Worm (Caenorhabditis elegans): Measurements from ENCODE around the gene C47E12.12.

Gene C47E12.12

DNA sequence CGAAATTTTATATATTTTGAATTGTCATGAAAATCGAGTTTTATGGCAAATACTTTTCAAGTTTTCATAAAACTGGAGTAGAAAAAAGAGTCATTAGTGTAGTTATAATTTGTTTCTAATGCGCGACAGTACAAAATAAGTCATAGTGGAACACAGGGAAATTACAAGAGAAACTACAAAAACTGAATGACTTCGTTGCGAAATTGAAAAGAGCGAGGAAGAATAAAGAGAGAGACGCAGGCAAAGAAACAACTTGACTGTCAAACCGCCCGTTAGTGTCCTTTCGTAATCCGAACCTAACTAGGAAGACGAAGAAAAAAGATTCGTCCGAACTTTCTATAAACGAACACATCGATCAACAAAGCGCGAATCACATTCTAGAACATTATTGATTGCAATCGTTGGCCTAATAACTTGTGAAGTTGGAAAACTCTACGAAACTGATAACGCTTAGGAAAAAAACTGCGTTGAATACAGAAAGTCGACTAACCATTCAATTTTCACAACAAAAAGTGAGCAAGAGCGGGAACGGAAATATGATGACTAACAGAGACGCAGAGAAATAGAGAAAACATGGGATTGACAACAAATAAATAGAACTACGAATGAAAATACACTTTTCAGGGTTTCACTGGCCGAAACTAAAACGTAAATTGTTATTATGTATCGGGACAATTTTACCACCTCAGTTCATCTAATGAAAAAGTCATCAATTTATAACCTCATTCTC, 21.0 kb upstream of the C47E12.12 start:
- TF ChIP-seq ztf-11 (tag; optimal IDR thresholded peaks at IDR 0.05): no peak
- TF ChIP-seq ceh-16 (tag; optimal IDR thresholded peaks at IDR 0.05): no peak
- peak; percentile 31 for TF ChIP-seq elt-2 (tag; optimal IDR thresholded peaks at IDR 0.05)
- TF ChIP-seq ama-1 (optimal IDR thresholded peaks at IDR 0.05): peak; percentile 61
- no peak for TF ChIP-seq lsy-12 (tag; optimal IDR thresholded peaks at IDR 0.05)
- TF ChIP-seq lin-39 (tag; optimal IDR thresholded peaks at IDR 0.05): no peak
- peak; percentile 79 for TF ChIP-seq skn-1 (tag; optimal IDR thresholded peaks at IDR 0.05)
- TF ChIP-seq daf-12 (tag; optimal IDR thresholded peaks at IDR 0.05): no peak
- TF ChIP-seq pha-4 (tag; optimal IDR thresholded peaks at IDR 0.05): peak; percentile 67
- no peak for TF ChIP-seq lin-15B (tag; optimal IDR thresholded peaks at IDR 0.05)
- peak; percentile 20 for TF ChIP-seq hmg-11 (tag; optimal IDR thresholded peaks at IDR 0.05)

DNA sequence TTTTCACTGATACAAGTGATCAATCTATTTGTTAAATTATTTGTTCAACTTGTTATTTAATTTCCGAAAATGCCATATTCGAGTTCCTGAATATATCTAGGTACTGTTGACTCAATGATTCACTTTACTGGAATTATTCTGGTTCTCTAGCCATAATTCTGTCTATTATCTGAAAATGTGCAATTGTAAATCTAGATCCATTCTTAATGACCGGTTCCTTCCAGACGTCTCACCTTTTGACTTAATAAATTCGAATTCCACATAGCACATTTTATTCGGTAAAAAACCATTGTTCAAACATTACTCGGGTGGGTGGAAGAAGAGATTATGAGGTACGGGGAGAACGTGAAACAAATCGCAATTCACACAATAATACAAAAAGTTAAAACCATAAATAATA, 16.9 kb upstream of the C47E12.12 start:
- TF ChIP-seq elt-2 (tag; optimal IDR thresholded peaks at IDR 0.05): peak; percentile 2
- no peak for TF ChIP-seq nhr-77 (tag; optimal IDR thresholded peaks at IDR 0.05)
- no peak for TF ChIP-seq pha-4 (tag; optimal IDR thresholded peaks at IDR 0.05)
- TF ChIP-seq nhr-76 (tag; optimal IDR thresholded peaks at IDR 0.05): no peak
- peak; percentile 12 for TF ChIP-seq lsy-12 (tag; optimal IDR thresholded peaks at IDR 0.05)
- no peak for TF ChIP-seq zag-1 (tag; optimal IDR thresholded peaks at IDR 0.05)
- no peak for TF ChIP-seq elt-1 (tag; optimal IDR thresholded peaks at IDR 0.05)

DNA sequence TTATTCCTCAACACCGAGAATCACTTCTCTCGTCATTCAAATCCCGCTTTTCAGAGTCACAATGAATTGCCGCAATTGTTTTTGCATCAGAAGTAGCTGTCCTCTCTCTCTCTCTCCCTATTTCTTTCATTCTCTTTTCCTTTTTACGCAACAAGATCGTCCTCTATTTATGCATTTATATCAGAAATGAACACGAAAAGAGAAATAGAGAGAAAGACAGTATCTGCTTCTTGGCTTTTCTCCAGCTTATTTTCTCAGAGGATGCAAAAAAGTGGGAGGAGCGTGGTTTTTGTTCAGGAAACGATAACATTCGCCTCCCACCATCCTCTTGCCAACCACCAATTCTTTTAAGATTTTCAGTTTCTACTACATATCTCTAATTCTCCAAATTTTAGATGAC, 10.4 kb upstream of the C47E12.12 start, which contains the start of gene mam-2:
Gene mam-2 (plus strand): TSS at position 301 of the 400 bp plus-strand sequence.
- TF ChIP-seq unc-39 (tag; optimal IDR thresholded peaks at IDR 0.05) (no peak), ceh-9 (tag; optimal IDR thresholded peaks at IDR 0.05) (no peak), fkh-2 (tag; optimal IDR thresholded peaks at IDR 0.05) (no peak), nhr-77 (tag; optimal IDR thresholded peaks at IDR 0.05) (no peak), daf-12 (tag; optimal IDR thresholded peaks at IDR 0.05) (no peak), elt-3 (tag; optimal IDR thresholded peaks at IDR 0.05) (no peak), nfya-1 (tag; optimal IDR thresholded peaks at IDR 0.05; ENCODE audit: insufficient read depth) (no peak), lin-15B (tag; optimal IDR thresholded peaks at IDR 0.05) (no peak), R02D3.7 (tag; optimal IDR thresholded peaks at IDR 0.05) (no peak)

DNA sequence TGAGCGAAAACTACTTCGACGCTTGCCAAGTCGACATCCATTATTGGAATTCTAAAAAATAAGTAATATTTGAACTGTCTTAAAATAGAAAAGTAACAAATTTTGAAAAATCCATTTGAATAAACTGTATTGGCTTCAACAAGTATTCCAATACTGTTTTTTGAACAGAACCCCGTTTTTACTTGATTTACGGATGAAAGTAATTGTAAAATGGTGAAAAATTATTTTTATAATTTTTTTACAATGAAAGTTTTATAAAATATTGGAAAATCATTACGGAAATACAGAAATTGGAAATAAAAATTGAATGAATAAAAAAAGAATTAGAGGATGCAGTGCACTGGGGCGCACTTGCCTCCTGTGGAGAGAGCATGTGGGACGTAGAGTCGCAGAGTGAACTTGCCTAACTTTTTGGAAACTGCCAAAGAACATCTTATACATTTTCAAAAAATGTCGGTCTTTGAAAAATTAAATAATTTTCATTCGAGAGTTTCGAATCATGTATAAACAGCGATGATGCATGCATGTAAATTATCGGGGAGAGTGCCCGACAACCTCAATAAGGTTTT, 9.8 kb upstream of the C47E12.12 start, which contains the start of gene rrp-1:
Gene rrp-1 (minus strand): TSS at position 51 of the 569 bp plus-strand sequence.
- no peak for TF ChIP-seq nhr-67 (tag; optimal IDR thresholded peaks at IDR 0.05)
- TF ChIP-seq nfya-1 (tag; optimal IDR thresholded peaks at IDR 0.05; ENCODE audit: insufficient read depth): peak; percentile 6
- peak; percentile 4 for TF ChIP-seq lin-15B (tag; optimal IDR thresholded peaks at IDR 0.05)
- no peak for TF ChIP-seq ceh-16 (tag; optimal IDR thresholded peaks at IDR 0.05)
- no peak for TF ChIP-seq ZK546.5 (tag; optimal IDR thresholded peaks at IDR 0.05)
- TF ChIP-seq fos-1 (tag; optimal IDR thresholded peaks at IDR 0.05): no peak
- TF ChIP-seq snpc-4 (tag; optimal IDR thresholded peaks at IDR 0.05): no peak

DNA sequence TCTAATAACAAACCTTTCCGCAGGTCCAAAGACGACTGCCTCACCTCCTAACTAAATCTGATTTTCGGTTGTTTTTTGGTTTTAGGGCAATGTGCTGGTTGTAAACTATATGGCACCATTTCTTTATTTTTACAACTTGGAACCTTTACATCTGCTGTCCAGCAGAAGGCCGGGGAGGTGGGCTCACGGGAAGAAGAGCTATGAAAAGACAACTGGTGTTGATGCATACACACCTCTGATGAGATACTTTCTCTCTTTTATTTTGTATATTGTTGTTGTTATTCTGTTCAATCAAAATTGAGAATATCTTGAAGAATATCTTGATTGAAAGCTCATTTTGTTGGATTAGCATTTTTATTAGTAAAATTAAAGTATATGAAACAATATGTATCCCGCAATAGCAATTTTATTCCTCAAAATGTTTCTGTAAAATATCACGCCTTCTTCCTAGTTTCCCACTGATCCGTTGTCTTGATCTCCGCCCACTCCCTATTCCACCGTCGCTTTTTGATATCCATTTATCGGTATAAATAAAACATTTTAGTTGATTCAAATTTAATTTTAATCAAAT, 5.2 kb upstream of the C47E12.12 start, which contains the start of gene dhp-2:
Gene dhp-2 (plus strand): TSS at position 521 of the 571 bp plus-strand sequence.
- TF ChIP-seq zag-1 (tag; optimal IDR thresholded peaks at IDR 0.05): no peak
- TF ChIP-seq jun-1 (tag; optimal IDR thresholded peaks at IDR 0.05): no peak
- TF ChIP-seq fkh-10 (GFP tag; optimal IDR thresholded peaks at IDR 0.05): no peak
- TF ChIP-seq egl-27 (tag; optimal IDR thresholded peaks at IDR 0.05): no peak
- no peak for TF ChIP-seq elt-3 (tag; optimal IDR thresholded peaks at IDR 0.05)
- TF ChIP-seq lin-15B (tag; optimal IDR thresholded peaks at IDR 0.05): no peak
- no peak for TF ChIP-seq sea-2 (GFP tag; optimal IDR thresholded peaks at IDR 0.05)
- no peak for TF ChIP-seq elt-1 (tag; optimal IDR thresholded peaks at IDR 0.05)
- TF ChIP-seq nhr-12 (tag; optimal IDR thresholded peaks at IDR 0.05): no peak
- TF ChIP-seq ceh-82 (tag; optimal IDR thresholded peaks at IDR 0.05): no peak
- no peak for TF ChIP-seq nfya-1 (tag; optimal IDR thresholded peaks at IDR 0.05; ENCODE audit: insufficient read depth)
- TF ChIP-seq ama-1 (optimal IDR thresholded peaks at IDR 0.05): no peak
